Fruit fly (Drosophila melanogaster) whole organism, embryonic: Measurements from ENCODE around the gene Tctp.

Source experiments
- Abd-B ChIP-seq: fragments of 200-800 bp; sonication (Bioruptor generic); optimal IDR thresholded peaks from 2 replicates; lab custom pipeline; 2018; ENCODE audit warnings: missing biosample characterization, mild to moderate bottlenecking, missing genetic modification characterization, moderate library complexity
- Bteb2 ChIP-seq: fragments of 200-800 bp; sonication (Bioruptor generic); optimal IDR thresholded peaks from 2 replicates; lab custom pipeline; 2016; ENCODE audit warnings: missing biosample characterization, missing genetic modification characterization
- CG10274 ChIP-seq: fragments of 200-800 bp; sonication (Bioruptor generic); optimal IDR thresholded peaks from 3 replicates; lab custom pipeline; 2017; ENCODE audit warnings: missing biosample characterization, mild to moderate bottlenecking, missing genetic modification characterization
- CG11504 ChIP-seq: fragments of 200-800 bp; sonication (Bioruptor generic); optimal IDR thresholded peaks from 3 replicates; lab custom pipeline; 2019; ENCODE audit warnings: missing biosample characterization, mild to moderate bottlenecking, missing genetic modification characterization, moderate library complexity
- CG12299 ChIP-seq: fragments of 200-800 bp; sonication (Bioruptor generic); optimal IDR thresholded peaks from 2 replicates; lab custom pipeline; 2018; ENCODE audit warnings: missing biosample characterization, mild to moderate bottlenecking, missing genetic modification characterization
- CG15269 ChIP-seq: fragments of 200-800 bp; sonication (Bioruptor generic); optimal IDR thresholded peaks from 2 replicates; lab custom pipeline; 2018; ENCODE audit warnings: missing biosample characterization, mild to moderate bottlenecking, missing genetic modification characterization, moderate library complexity
- CG17186 ChIP-seq: fragments of 200-800 bp; sonication (Bioruptor generic); optimal IDR thresholded peaks from 3 replicates; lab custom pipeline; 2017; ENCODE audit warnings: missing biosample characterization, missing genetic modification reagents, missing genetic modification characterization
- CG17385 ChIP-seq: fragments of 200-800 bp; sonication (Bioruptor generic); optimal IDR thresholded peaks from 3 replicates; lab custom pipeline; 2018; ENCODE audit warnings: missing biosample characterization, mild to moderate bottlenecking, missing genetic modification characterization
- CG17829 ChIP-seq: fragments of 200-800 bp; optimal IDR thresholded peaks from 2 replicates; lab custom pipeline; 2019; ENCODE audit warnings: missing biosample characterization, mild to moderate bottlenecking, missing genetic modification characterization, moderate library complexity
- CG18764 ChIP-seq: fragments of 200-800 bp; sonication (Bioruptor generic); optimal IDR thresholded peaks from 3 replicates; lab custom pipeline; 2016; ENCODE audit warnings: missing biosample characterization, missing genetic modification characterization
- CG2116 ChIP-seq: fragments of 200-800 bp; sonication (Bioruptor generic); optimal IDR thresholded peaks from 3 replicates; lab custom pipeline; 2018; ENCODE audit warnings: missing biosample characterization, mild to moderate bottlenecking, missing genetic modification characterization
- CG31365 ChIP-seq: fragments of 200-800 bp; sonication (Bioruptor generic); optimal IDR thresholded peaks from 2 replicates; lab custom pipeline; 2018; ENCODE audit warnings: missing biosample characterization, mild to moderate bottlenecking, missing genetic modification characterization
- CG34422 ChIP-seq: fragments of 200-800 bp; sonication (Bioruptor generic); IDR thresholded peaks from 3 replicates; pipeline ENCODE4 v1.3.6; 2022; ENCODE audit warnings: missing biosample characterization, missing genetic modification characterization
- CG4282 ChIP-seq: fragments of 200-800 bp; sonication (Bioruptor generic); optimal IDR thresholded peaks from 2 replicates; lab custom pipeline; 2016; ENCODE audit warnings: missing biosample characterization, missing genetic modification characterization
- CG4617 ChIP-seq: fragments of 200-800 bp; sonication (Bioruptor generic); optimal IDR thresholded peaks from 3 replicates; lab custom pipeline; 2016; ENCODE audit warnings: missing biosample characterization, missing genetic modification characterization, borderline replicate concordance
- CG7357 ChIP-seq: fragments of 200-800 bp; sonication (Bioruptor generic); IDR thresholded peaks from 3 replicates; pipeline ENCODE4 v1.3.6; 2022; ENCODE audit warnings: missing biosample characterization, missing genetic modification characterization
- CG7786 ChIP-seq: fragments of 200-800 bp; sonication (Bioruptor generic); optimal IDR thresholded peaks from 2 replicates; lab custom pipeline; 2016; ENCODE audit warnings: missing biosample characterization, missing genetic modification characterization
- CG7963 ChIP-seq: fragments of 200-800 bp; sonication (Bioruptor generic); IDR thresholded peaks from 3 replicates; pipeline ENCODE4 v1.3.6; 2022; ENCODE audit warnings: missing biosample characterization, missing genetic modification characterization; ENCODE audit not compliant: partially characterized antibody
- Dip2 ChIP-seq: fragments of 200-800 bp; sonication (Bioruptor generic); IDR thresholded peaks from 2 replicates; pipeline ENCODE4 v1.3.6; 2022; ENCODE audit warnings: missing biosample characterization, missing genetic modification characterization
- Drgx ChIP-seq: fragments of 200-800 bp; sonication (Bioruptor generic); IDR thresholded peaks from 2 replicates; pipeline ENCODE4 v1.3.6; 2022; ENCODE audit warnings: missing biosample characterization, missing genetic modification characterization
- Ets65A ChIP-seq: fragments of 200-800 bp; sonication (Bioruptor generic); peaks from one replicate; lab custom pipeline; 2016; ENCODE audit warnings: missing biosample characterization, missing genetic modification characterization
- Jarid2 ChIP-seq: fragments of 200-800 bp; sonication (Bioruptor generic); optimal IDR thresholded peaks from 3 replicates; lab custom pipeline; 2017; ENCODE audit warnings: mild to moderate bottlenecking, missing biosample characterization, missing genetic modification reagents, missing genetic modification characterization
- MBD-R2 ChIP-seq: fragments of 200-800 bp; sonication (Bioruptor generic); IDR thresholded peaks from 2 replicates; pipeline ENCODE4 v1.3.6; 2022; ENCODE audit warnings: missing biosample characterization, missing genetic modification characterization
- Nf-YB ChIP-seq: fragments of 200-800 bp; sonication (Bioruptor generic); optimal IDR thresholded peaks from 3 replicates; lab custom pipeline; 2019; ENCODE audit warnings: missing biosample characterization, mild to moderate bottlenecking, missing genetic modification characterization, moderate library complexity
- Sin3A ChIP-seq: fragments of >200 bp; optimal IDR thresholded peaks from 2 replicates; lab custom pipeline; 2018
- Sry-δ ChIP-seq: fragments of 200-800 bp; sonication (Bioruptor generic); optimal IDR thresholded peaks from 2 replicates; lab custom pipeline; 2016; ENCODE audit warnings: missing biosample characterization, missing genetic modification characterization
- Vsx1 ChIP-seq: fragments of 200-800 bp; sonication (Bioruptor generic); optimal IDR thresholded peaks from 2 replicates; lab custom pipeline; 2017; ENCODE audit warnings: missing biosample characterization, mild to moderate bottlenecking, missing genetic modification characterization, missing genetic modification reagents
- amos ChIP-seq: fragments of 200-800 bp; sonication (Bioruptor generic); IDR thresholded peaks from 2 replicates; pipeline ENCODE4 v1.3.6; 2022; ENCODE audit warnings: missing biosample characterization, missing genetic modification characterization; ENCODE audit not compliant: partially characterized antibody
- aop ChIP-seq: fragments of 200-800 bp; sonication (Bioruptor generic); IDR thresholded peaks from 2 replicates; pipeline ENCODE4 v1.3.6; 2022; ENCODE audit warnings: missing biosample characterization, missing genetic modification characterization
- ato ChIP-seq: fragments of 200-800 bp; sonication (Bioruptor generic); IDR thresholded peaks from 2 replicates; pipeline ENCODE4 v1.3.6; 2022; ENCODE audit warnings: missing biosample characterization, missing genetic modification characterization; ENCODE audit not compliant: partially characterized antibody
- bbx ChIP-seq: fragments of 200-800 bp; sonication (Bioruptor generic); IDR thresholded peaks from 2 replicates; pipeline ENCODE4 v1.3.6; 2022; ENCODE audit warnings: missing biosample characterization, missing genetic modification characterization; ENCODE audit not compliant: partially characterized antibody
- disco-r ChIP-seq: fragments of 200-800 bp; sonication (Bioruptor generic); optimal IDR thresholded peaks from 2 replicates; lab custom pipeline; 2016; ENCODE audit warnings: missing biosample characterization, missing genetic modification characterization
- dmrt11E ChIP-seq: fragments of 200-800 bp; sonication (Bioruptor generic); optimal IDR thresholded peaks from 3 replicates; lab custom pipeline; 2018; ENCODE audit warnings: missing biosample characterization, mild to moderate bottlenecking, missing genetic modification characterization, moderate library complexity
- eyg ChIP-seq: fragments of 200-800 bp; sonication (Bioruptor generic); optimal IDR thresholded peaks from 3 replicates; lab custom pipeline; 2016; ENCODE audit warnings: missing biosample characterization, missing genetic modification characterization
- ftz-f1 ChIP-seq: fragments of 200-800 bp; sonication (Bioruptor generic); optimal IDR thresholded peaks from 2 replicates; lab custom pipeline; 2016; ENCODE audit warnings: missing biosample characterization, missing genetic modification characterization
- gce ChIP-seq: fragments of 200-800 bp; sonication (Bioruptor generic); IDR thresholded peaks from 3 replicates; pipeline ENCODE4 v1.3.6; 2022; ENCODE audit warnings: missing biosample characterization, missing genetic modification characterization
- insv ChIP-seq, 2 experiments: fragments of 200-800 bp; sonication (Bioruptor generic); optimal IDR thresholded peaks; 3 replicates each; lab custom pipeline; 2016 to 2018; ENCODE audit warnings: missing biosample characterization in 2 of 2, missing genetic modification characterization in 2 of 2
- kay ChIP-seq: fragments of 200-800 bp; sonication (Bioruptor generic); optimal IDR thresholded peaks from 2 replicates; lab custom pipeline; 2016; ENCODE audit warnings: missing biosample characterization, missing genetic modification characterization
- mam ChIP-seq: fragments of 200-800 bp; sonication (Bioruptor generic); optimal IDR thresholded peaks from 3 replicates; lab custom pipeline; 2016; ENCODE audit warnings: missing biosample characterization, missing genetic modification characterization
- nau ChIP-seq: fragments of 200-800 bp; sonication (Bioruptor generic); optimal IDR thresholded peaks from 3 replicates; lab custom pipeline; 2017; ENCODE audit warnings: missing biosample characterization, mild to moderate bottlenecking, missing genetic modification characterization, missing genetic modification reagents
- nerfin-2 ChIP-seq: fragments of 200-800 bp; sonication (Bioruptor generic); IDR thresholded peaks from 2 replicates; pipeline ENCODE4 v1.3.6; 2022; ENCODE audit warnings: missing biosample characterization, missing genetic modification characterization; ENCODE audit not compliant: partially characterized antibody
- oc ChIP-seq: fragments of 200-800 bp; sonication (Bioruptor generic); optimal IDR thresholded peaks from 2 replicates; lab custom pipeline; 2018; ENCODE audit warnings: missing biosample characterization, mild to moderate bottlenecking, missing genetic modification characterization, moderate library complexity
- ranshi ChIP-seq: fragments of 200-800 bp; sonication (Bioruptor generic); IDR thresholded peaks from 2 replicates; pipeline ENCODE4 v1.3.6; 2022; ENCODE audit warnings: missing biosample characterization, missing genetic modification characterization
- row ChIP-seq: fragments of 200-800 bp; sonication (Bioruptor generic); IDR thresholded peaks from 3 replicates; pipeline ENCODE4 v1.3.6; 2022; ENCODE audit warnings: missing biosample characterization, missing genetic modification characterization
- run ChIP-seq: fragments of 200-800 bp; sonication (Bioruptor generic); optimal IDR thresholded peaks from 3 replicates; lab custom pipeline; 2018; ENCODE audit warnings: missing biosample characterization, mild to moderate bottlenecking, missing genetic modification characterization
- sc ChIP-seq, 3 experiments: fragments of >200 bp in 2 of 3; fragments of 200-800 bp in 1 of 3; sonication (Bioruptor generic) in 1 of 3; optimal IDR thresholded peaks; 2 replicates in 2 of 3; 3 replicates in 1 of 3; lab custom pipeline; 2017; ENCODE audit warnings: mild to moderate bottlenecking in 1 of 3, missing biosample characterization in 1 of 3, missing genetic modification characterization in 1 of 3, missing genetic modification reagents in 1 of 3
- trh ChIP-seq: fragments of 200-800 bp; sonication (Bioruptor generic); optimal IDR thresholded peaks from 2 replicates; lab custom pipeline; 2016; ENCODE audit warnings: missing biosample characterization, missing genetic modification characterization
- vnd ChIP-seq: fragments of 200-800 bp; sonication (Bioruptor generic); IDR thresholded peaks from 3 replicates; pipeline ENCODE4 v1.3.6; 2022; ENCODE audit warnings: missing biosample characterization, missing genetic modification characterization; ENCODE audit not compliant: partially characterized antibody

Gene Tctp

dm6 chr3R:11196648-11197388 lies 13.2 kb upstream of the Tctp start (continued):
- peak; percentile 46 for TF ChIP-seq ftz-f1 (GFP tag; lab: Kevin White, UChicago)
- TF ChIP-seq CG34422 (GFP tag; lab: Robert Waterston, UW), result peak; percentile 98
- TF ChIP-seq gce (GFP tag; lab: Robert Waterston, UW), result peak; percentile 96
- peak; percentile 100 for TF ChIP-seq Abd-B
- no peak; the same call in 1 of the 2 replicates for TF ChIP-seq amos (GFP tag; lab: Robert Waterston, UW)
- peak; percentile 80 for TF ChIP-seq CG17186 (GFP tag; lab: Kevin White, UChicago)
- TF ChIP-seq CG17385 (GFP tag; lab: Kevin White, UChicago), result peak; percentile 96
- TF ChIP-seq nau (GFP tag; lab: Kevin White, UChicago), result peak; percentile 97
- TF ChIP-seq ranshi (GFP tag; lab: Robert Waterston, UW), result peak; percentile 97
- peak; percentile 98 for TF ChIP-seq trh (GFP tag; lab: Kevin White, UChicago)
- TF ChIP-seq Bteb2 (GFP tag; lab: Kevin White, UChicago), result peak; percentile 81
- TF ChIP-seq CG31365, result peak; percentile 66
- peak; percentile 17 for TF ChIP-seq Sry-δ (GFP tag; lab: Kevin White, UChicago)
- TF ChIP-seq oc (tag; lab: Kevin White, UChicago), result peak; percentile 97
- no peak; the same call in 1 of the 2 replicates for TF ChIP-seq bbx (GFP tag; lab: Robert Waterston, UW)
- peak in 1 of 2 experiments; percentile 79 for TF ChIP-seq insv (GFP tag; optimal IDR thresholded peaks at IDR 0.05; lab: Kevin White, UChicago)
- peak; percentile 97 for TF ChIP-seq CG12299
- TF ChIP-seq Sin3A (lab: Kevin White, UChicago), result no peak
- TF ChIP-seq row (GFP tag; lab: Robert Waterston, UW), result peak; percentile 99
- TF ChIP-seq CG7963 (GFP tag; lab: Robert Waterston, UW), result no peak
- TF ChIP-seq CG17829 (tag; lab: Kevin White, UChicago), result peak; percentile 96
- TF ChIP-seq Jarid2 (GFP tag; lab: Kevin White, UChicago), result peak; percentile 91
- TF ChIP-seq CG4617 (GFP tag; lab: Kevin White, UChicago), result peak; percentile 86
- TF ChIP-seq mam (GFP tag; lab: Kevin White, UChicago), result no peak
- no peak for TF ChIP-seq aop (GFP tag; lab: Robert Waterston, UW)
- TF ChIP-seq Drgx, result peak; percentile 98
- TF ChIP-seq CG4282 (GFP tag; lab: Kevin White, UChicago), result no peak
- peak; percentile 96 for TF ChIP-seq CG7357
- no peak for TF ChIP-seq vnd
- TF ChIP-seq CG2116 (GFP tag; lab: Kevin White, UChicago), result peak; percentile 79
- peak; percentile 80 for TF ChIP-seq Dip2
- TF ChIP-seq ato (GFP tag; lab: Robert Waterston, UW), result no peak
- TF ChIP-seq disco-r (GFP tag; lab: Kevin White, UChicago), result peak; percentile 31
- TF ChIP-seq Ets65A (GFP tag; lab: Kevin White, UChicago), result peak; percentile 99
- TF ChIP-seq MBD-R2 (GFP tag; lab: Robert Waterston, UW), result peak; percentile 94
- no peak for TF ChIP-seq sc (optimal IDR thresholded peaks at IDR 0.05; lab: Kevin White, UChicago)
- peak; percentile 97 for TF ChIP-seq sc (GFP tag; optimal IDR thresholded peaks at IDR 0.05; lab: Kevin White, UChicago)
- peak; percentile 96 for TF ChIP-seq Vsx1 (GFP tag; lab: Kevin White, UChicago)
- TF ChIP-seq Nf-YB (GFP tag; lab: Kevin White, UChicago), result peak; percentile 89
- TF ChIP-seq CG11504 (tag; lab: Kevin White, UChicago), result peak; percentile 99
- no peak for TF ChIP-seq eyg
- TF ChIP-seq CG7786, result peak; percentile 86
- peak; percentile 98 for TF ChIP-seq run
- no peak for TF ChIP-seq nerfin-2
- TF ChIP-seq CG10274 (GFP tag; lab: Kevin White, UChicago), result peak; percentile 93
- peak; percentile 87 for TF ChIP-seq kay
- TF ChIP-seq CG15269 (tag; lab: Kevin White, UChicago), result peak; percentile 99
- TF ChIP-seq dmrt11E (tag; lab: Kevin White, UChicago), result peak; percentile 90
- TF ChIP-seq CG18764 (GFP tag; lab: Kevin White, UChicago), result peak; percentile 95
